Worm (Caenorhabditis elegans) whole organism, dauer: Measurements from ENCODE around the gene R10E9.3.

Experiments
- unc-62 ChIP-seq: sonication (generic microtip); optimal IDR thresholded peaks from 2 replicates; lab custom pipeline; 2017; ENCODE audit warnings: missing biosample characterization, missing genetic modification reagents, missing genetic modification characterization

Gene R10E9.3

ce11 chrIII:3956293-3956692 is 3.7 kb upstream of the R10E9.3 start, which contains the start of gene F37A8.5:
F37A8.5 (plus strand) TSS chrIII:3956624.
- no peak for TF ChIP-seq unc-62 (GFP tag; lab: Kevin White, UChicago)

- TF ChIP-seq unc-62 (GFP tag; lab: Kevin White, UChicago): no peak
These were observed 2.8 kb upstream of the R10E9.3 start for ce11 chrIII:3957119-3957739.

- TF ChIP-seq unc-62 (GFP tag; lab: Kevin White, UChicago): no peak
These were observed 2.2 kb upstream of the R10E9.3 start for ce11 chrIII:3957850-3958249.

- no peak for TF ChIP-seq unc-62 (GFP tag; lab: Kevin White, UChicago)
These were observed 815 bp upstream of the R10E9.3 start for ce11 chrIII:3959206-3959605.

ce11 chrIII:3964237-3964636 is 4.2 kb downstream of the R10E9.3 start, which contains the start of gene R10E9.2:
R10E9.2 (minus strand) TSS chrIII:3964337.
- TF ChIP-seq unc-62 (GFP tag; lab: Kevin White, UChicago): no peak

ce11 chrIII:3966143-3966542 is 6.1 kb downstream of the R10E9.3 start:
- no peak for TF ChIP-seq unc-62 (GFP tag; lab: Kevin White, UChicago)

- no peak for TF ChIP-seq unc-62 (GFP tag; lab: Kevin White, UChicago)
These were observed 9.1 kb downstream of the R10E9.3 start for ce11 chrIII:3969133-3969532.

ce11 chrIII:3970395-3970794 is 10.4 kb downstream of the R10E9.3 start:
- no peak for TF ChIP-seq unc-62 (GFP tag; lab: Kevin White, UChicago)

- TF ChIP-seq unc-62 (GFP tag; lab: Kevin White, UChicago): no peak
These were observed 12.7 kb downstream of the R10E9.3 start, which contains the start of gene R10E9.4 for ce11 chrIII:3972687-3973086. R10E9.4 (minus strand) TSS chrIII:3972787.

- TF ChIP-seq unc-62 (GFP tag; lab: Kevin White, UChicago): no peak
These were observed 14.5 kb downstream of the R10E9.3 start for ce11 chrIII:3974503-3974902.

ce11 chrIII:3975008-3975407 is 15.0 kb downstream of the R10E9.3 start:
- no peak for TF ChIP-seq unc-62 (GFP tag; lab: Kevin White, UChicago)

- TF ChIP-seq unc-62 (GFP tag; lab: Kevin White, UChicago): no peak
These were observed 16.3 kb downstream of the R10E9.3 start, which contains the start of gene msi-1 for ce11 chrIII:3976291-3976690. msi-1 (minus strand) TSS chrIII:3976391.

ce11 chrIII:3976992-3977391 is 17.0 kb downstream of the R10E9.3 start:
- no peak for TF ChIP-seq unc-62 (GFP tag; lab: Kevin White, UChicago)

ce11 chrIII:3978438-3978837 is 18.4 kb downstream of the R10E9.3 start:
- TF ChIP-seq unc-62 (GFP tag; lab: Kevin White, UChicago): no peak

- TF ChIP-seq unc-62 (GFP tag; lab: Kevin White, UChicago): no peak
These were observed 20.1 kb downstream of the R10E9.3 start for ce11 chrIII:3979980-3980631.

ce11 chrIII:3984049-3984484 is 24.0 kb downstream of the R10E9.3 start:
- no peak for TF ChIP-seq unc-62 (GFP tag; lab: Kevin White, UChicago)

- no peak for TF ChIP-seq unc-62 (GFP tag; lab: Kevin White, UChicago)
These were observed 26.3 kb downstream of the R10E9.3 start, which contains the start of gene Y1A5A.1 for ce11 chrIII:3986368-3986767. Y1A5A.1 (minus strand) TSS chrIII:3986661.
